Fruit fly (Drosophila melanogaster) whole organism, embryonic: ENCODE measurements around the gene CG31776.

Source experiments
- Antp ChIP-seq: fragments of 200-800 bp; sonication (Bioruptor generic); optimal IDR thresholded peaks from 3 replicates; lab custom pipeline; 2016; ENCODE audit warnings: missing biosample characterization, missing genetic modification characterization
- Bdp1 ChIP-seq: fragments of 200-800 bp; sonication (Bioruptor generic); optimal IDR thresholded peaks from 3 replicates; lab custom pipeline; 2016; ENCODE audit warnings: missing biosample characterization, missing genetic modification characterization
- Bteb2 ChIP-seq: fragments of 200-800 bp; sonication (Bioruptor generic); optimal IDR thresholded peaks from 2 replicates; lab custom pipeline; 2016; ENCODE audit warnings: missing biosample characterization, missing genetic modification characterization
- CG10147 ChIP-seq: fragments of 200-800 bp; sonication (Bioruptor generic); optimal IDR thresholded peaks from 2 replicates; lab custom pipeline; 2019; ENCODE audit warnings: missing biosample characterization, mild to moderate bottlenecking, missing genetic modification characterization, moderate library complexity
- CG10267 ChIP-seq: fragments of 200-800 bp; sonication (Bioruptor generic); optimal IDR thresholded peaks from 2 replicates; lab custom pipeline; 2018; ENCODE audit warnings: missing biosample characterization, mild to moderate bottlenecking, missing genetic modification characterization, moderate library complexity
- CG10431 ChIP-seq: fragments of 200-800 bp; sonication (Bioruptor generic); optimal IDR thresholded peaks from 3 replicates; lab custom pipeline; 2018; ENCODE audit warnings: missing biosample characterization, mild to moderate bottlenecking, missing genetic modification characterization
- CG12659 ChIP-seq: fragments of 200-800 bp; sonication (Bioruptor generic); optimal IDR thresholded peaks from 3 replicates; lab custom pipeline; 2017; ENCODE audit warnings: mild to moderate bottlenecking, missing biosample characterization, missing genetic modification reagents, missing genetic modification characterization
- CG15514 ChIP-seq: fragments of 200-800 bp; sonication (Bioruptor generic); optimal IDR thresholded peaks from 3 replicates; lab custom pipeline; 2017; ENCODE audit warnings: missing biosample characterization, missing genetic modification characterization, mild to moderate bottlenecking, moderate library complexity, missing genetic modification reagents
- CG16813 ChIP-seq: fragments of 200-800 bp; sonication (Bioruptor generic); IDR thresholded peaks from 3 replicates; pipeline ENCODE4 v1.3.6; 2022; ENCODE audit warnings: missing biosample characterization, missing genetic modification characterization; ENCODE audit not compliant: partially characterized antibody
- CG17802 ChIP-seq: fragments of 200-800 bp; sonication (Bioruptor generic); optimal IDR thresholded peaks from 2 replicates; lab custom pipeline; 2018; ENCODE audit warnings: missing biosample characterization, mild to moderate bottlenecking, missing genetic modification characterization, moderate library complexity
- CG17829 ChIP-seq: fragments of 200-800 bp; optimal IDR thresholded peaks from 2 replicates; lab custom pipeline; 2019; ENCODE audit warnings: missing biosample characterization, mild to moderate bottlenecking, missing genetic modification characterization, moderate library complexity
- CG2678 ChIP-seq: fragments of 200-800 bp; sonication (Bioruptor generic); optimal IDR thresholded peaks from 3 replicates; lab custom pipeline; 2019; ENCODE audit warnings: missing biosample characterization, mild to moderate bottlenecking, missing genetic modification characterization, moderate library complexity
- CG2712 ChIP-seq: fragments of 200-800 bp; optimal IDR thresholded peaks from 3 replicates; lab custom pipeline; 2019; ENCODE audit warnings: missing biosample characterization, mild to moderate bottlenecking, missing genetic modification characterization, moderate library complexity
- CG30020 ChIP-seq: fragments of 200-800 bp; optimal IDR thresholded peaks from 2 replicates; lab custom pipeline; 2019; ENCODE audit warnings: missing biosample characterization, mild to moderate bottlenecking, missing genetic modification characterization, moderate library complexity
- CG31224 ChIP-seq: fragments of 200-800 bp; sonication (Bioruptor generic); IDR thresholded peaks from 2 replicates; pipeline ENCODE4 v1.3.6; 2022; ENCODE audit warnings: missing biosample characterization, missing genetic modification characterization
- CG33213 ChIP-seq: fragments of 200-800 bp; sonication (Bioruptor generic); optimal IDR thresholded peaks from 3 replicates; lab custom pipeline; 2016; ENCODE audit warnings: missing biosample characterization, missing genetic modification characterization
- CG34422 ChIP-seq: fragments of 200-800 bp; sonication (Bioruptor generic); IDR thresholded peaks from 3 replicates; pipeline ENCODE4 v1.3.6; 2022; ENCODE audit warnings: missing biosample characterization, missing genetic modification characterization
- CG7357 ChIP-seq: fragments of 200-800 bp; sonication (Bioruptor generic); IDR thresholded peaks from 3 replicates; pipeline ENCODE4 v1.3.6; 2022; ENCODE audit warnings: missing biosample characterization, missing genetic modification characterization
- CTCF ChIP-seq: fragments of 200-800 bp; sonication (Bioruptor generic); optimal IDR thresholded peaks from 2 replicates; lab custom pipeline; 2017; ENCODE audit warnings: missing biosample characterization, mild to moderate bottlenecking, missing genetic modification characterization, moderate library complexity
- Dll ChIP-seq: fragments of 200-800 bp; sonication (Bioruptor generic); IDR thresholded peaks from 4 replicates; pipeline ENCODE4 v1.3.6; 2022; ENCODE audit warnings: missing biosample characterization, missing genetic modification characterization; ENCODE audit not compliant: partially characterized antibody
- E2f2 ChIP-seq: fragments of 200-800 bp; sonication (Bioruptor generic); IDR thresholded peaks from 2 replicates; pipeline ENCODE4 v1.3.6; 2022; ENCODE audit warnings: missing biosample characterization, missing genetic modification characterization
- Eip74EF ChIP-seq, 2 experiments: fragments of 200-800 bp in 1 of 2; fragments of >200 bp in 1 of 2; sonication (Bioruptor generic) in 1 of 2; optimal IDR thresholded peaks; 2 replicates each; lab custom pipeline; 2017 to 2019; ENCODE audit warnings: missing biosample characterization in 2 of 2, missing genetic modification characterization in 2 of 2, mild to moderate bottlenecking in 1 of 2, moderate library complexity in 1 of 2
- Ets97D ChIP-seq: fragments of 200-800 bp; sonication (Bioruptor generic); optimal IDR thresholded peaks from 3 replicates; lab custom pipeline; 2016; ENCODE audit warnings: missing biosample characterization, missing genetic modification characterization
- HmgZ ChIP-seq: fragments of 200-800 bp; sonication (Bioruptor generic); optimal IDR thresholded peaks from 2 replicates; lab custom pipeline; 2018; ENCODE audit warnings: missing biosample characterization, mild to moderate bottlenecking, missing genetic modification characterization
- MBD-R2 ChIP-seq: fragments of 200-800 bp; sonication (Bioruptor generic); IDR thresholded peaks from 2 replicates; pipeline ENCODE4 v1.3.6; 2022; ENCODE audit warnings: missing biosample characterization, missing genetic modification characterization
- MESR4 ChIP-seq: fragments of 200-800 bp; sonication (Bioruptor generic); optimal IDR thresholded peaks from 2 replicates; lab custom pipeline; 2018; ENCODE audit warnings: missing biosample characterization, mild to moderate bottlenecking, missing genetic modification characterization, moderate library complexity
- Myb ChIP-seq: fragments of 200-800 bp; sonication (Bioruptor generic); optimal IDR thresholded peaks from 2 replicates; lab custom pipeline; 2016; ENCODE audit warnings: missing biosample characterization, missing genetic modification characterization
- Neu2 ChIP-seq: fragments of 200-800 bp; sonication (Bioruptor generic); optimal IDR thresholded peaks from 3 replicates; lab custom pipeline; 2016; ENCODE audit warnings: missing biosample characterization, missing genetic modification characterization, borderline replicate concordance
- Pdp1 ChIP-seq, 2 experiments: fragments of 200-800 bp; sonication (Bioruptor generic); optimal IDR thresholded peaks; 3 replicates each; lab custom pipeline; 2016; ENCODE audit warnings: missing biosample characterization in 2 of 2, missing genetic modification characterization in 2 of 2, mild to moderate bottlenecking in 1 of 2, moderate library complexity in 1 of 2
- YL-1 ChIP-seq: fragments of 200-800 bp; sonication (Bioruptor generic); optimal IDR thresholded peaks from 3 replicates; lab custom pipeline; 2017; ENCODE audit warnings: missing biosample characterization, mild to moderate bottlenecking, missing genetic modification characterization
- amos ChIP-seq: fragments of 200-800 bp; sonication (Bioruptor generic); IDR thresholded peaks from 2 replicates; pipeline ENCODE4 v1.3.6; 2022; ENCODE audit warnings: missing biosample characterization, missing genetic modification characterization; ENCODE audit not compliant: partially characterized antibody
- ato ChIP-seq: fragments of 200-800 bp; sonication (Bioruptor generic); IDR thresholded peaks from 2 replicates; pipeline ENCODE4 v1.3.6; 2022; ENCODE audit warnings: missing biosample characterization, missing genetic modification characterization; ENCODE audit not compliant: partially characterized antibody
- crc ChIP-seq: fragments of 200-800 bp; sonication (Bioruptor generic); optimal IDR thresholded peaks from 2 replicates; lab custom pipeline; 2016; ENCODE audit warnings: missing biosample characterization, missing genetic modification characterization
- dm ChIP-seq: fragments of 200-800 bp; sonication (Bioruptor generic); optimal IDR thresholded peaks from 3 replicates; lab custom pipeline; 2016; ENCODE audit warnings: missing biosample characterization, missing genetic modification characterization
- hbn ChIP-seq: fragments of 200-800 bp; sonication (Bioruptor generic); IDR thresholded peaks from 2 replicates; pipeline ENCODE4 v1.3.6; 2022; ENCODE audit warnings: missing biosample characterization, missing genetic modification characterization; ENCODE audit not compliant: partially characterized antibody
- kah ChIP-seq: fragments of 200-800 bp; sonication (Bioruptor generic); optimal IDR thresholded peaks from 2 replicates; lab custom pipeline; 2018; ENCODE audit warnings: missing biosample characterization, mild to moderate bottlenecking, missing genetic modification characterization
- nmo ChIP-seq: fragments of 200-800 bp; sonication (Bioruptor generic); optimal IDR thresholded peaks from 2 replicates; lab custom pipeline; 2018; ENCODE audit warnings: missing biosample characterization, mild to moderate bottlenecking, missing genetic modification characterization, moderate library complexity
- phol ChIP-seq: fragments of 200-800 bp; sonication (Bioruptor generic); optimal IDR thresholded peaks from 3 replicates; lab custom pipeline; 2018; ENCODE audit warnings: missing biosample characterization, mild to moderate bottlenecking, missing genetic modification characterization, moderate library complexity
- pnt ChIP-seq: fragments of 200-800 bp; sonication (Bioruptor generic); optimal IDR thresholded peaks from 3 replicates; lab custom pipeline; 2016; ENCODE audit warnings: missing biosample characterization, missing genetic modification characterization
- sd ChIP-seq: fragments of 200-800 bp; sonication (Bioruptor generic); optimal IDR thresholded peaks from 3 replicates; lab custom pipeline; 2018; ENCODE audit warnings: missing biosample characterization, mild to moderate bottlenecking, missing genetic modification characterization, moderate library complexity
- sna ChIP-seq: fragments of 200-800 bp; sonication (Bioruptor generic); IDR thresholded peaks from 2 replicates; pipeline ENCODE4 v1.3.6; 2022; ENCODE audit warnings: missing biosample characterization, missing genetic modification characterization; ENCODE audit not compliant: partially characterized antibody
- so ChIP-seq: fragments of 200-800 bp; sonication (Bioruptor generic); IDR thresholded peaks from 3 replicates; pipeline ENCODE4 v1.3.6; 2022; ENCODE audit warnings: missing biosample characterization, missing genetic modification characterization
- ssp ChIP-seq: fragments of 200-800 bp; sonication (Bioruptor generic); IDR thresholded peaks from 2 replicates; pipeline ENCODE4 v1.3.6; 2022; ENCODE audit warnings: missing biosample characterization, missing genetic modification characterization
- sug ChIP-seq: fragments of 200-800 bp; optimal IDR thresholded peaks from 2 replicates; lab custom pipeline; 2019; ENCODE audit warnings: missing biosample characterization, mild to moderate bottlenecking, missing genetic modification characterization, moderate library complexity
- tgo ChIP-seq: fragments of 200-800 bp; sonication (Bioruptor generic); IDR thresholded peaks from 3 replicates; pipeline ENCODE4 v1.3.6; 2022; ENCODE audit warnings: missing biosample characterization, missing genetic modification characterization
- tll ChIP-seq, 2 experiments: fragments of 200-800 bp in 1 of 2; fragments of >200 bp in 1 of 2; sonication (Bioruptor generic) in 1 of 2; optimal IDR thresholded peaks; 2 replicates each; lab custom pipeline; 2017 to 2019; ENCODE audit warnings: missing biosample characterization in 2 of 2, missing genetic modification characterization in 2 of 2, mild to moderate bottlenecking in 1 of 2, moderate library complexity in 1 of 2
- tna ChIP-seq: fragments of 200-800 bp; sonication (Bioruptor generic); IDR thresholded peaks from 2 replicates; pipeline ENCODE4 v1.3.6; 2022; ENCODE audit warnings: missing biosample characterization, missing genetic modification characterization; ENCODE audit not compliant: partially characterized antibody
- tx ChIP-seq: fragments of 200-800 bp; sonication (Bioruptor generic); optimal IDR thresholded peaks from 2 replicates; lab custom pipeline; 2016; ENCODE audit warnings: missing biosample characterization, missing genetic modification characterization
- yki ChIP-seq: fragments of >200 bp; optimal IDR thresholded peaks from 3 replicates; lab custom pipeline; 2018
- zfh1 ChIP-seq: fragments of 200-800 bp; sonication (Bioruptor generic); IDR thresholded peaks from 3 replicates; pipeline ENCODE4 v1.3.6; 2022; ENCODE audit warnings: missing biosample characterization, missing genetic modification characterization

Gene CG31776

DNA sequence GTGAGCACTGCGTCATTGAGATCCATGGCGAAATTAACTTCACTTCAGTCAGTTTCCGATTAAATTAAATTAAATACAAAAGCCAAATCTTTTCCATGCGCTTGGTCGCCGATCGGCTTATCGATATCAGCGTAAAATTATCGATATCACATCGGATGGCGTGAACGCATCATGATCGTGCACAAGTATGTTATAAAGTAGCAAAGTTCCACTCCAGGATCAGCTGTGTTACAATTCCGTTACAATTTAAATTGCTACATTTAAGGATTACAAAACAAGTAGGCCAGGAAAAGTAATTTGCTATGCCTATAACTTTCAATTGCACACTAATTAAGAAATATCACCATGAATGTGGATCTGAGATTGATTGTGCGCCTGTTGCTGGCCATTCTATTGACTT lies at the start of gene CG31776, which contains the start of gene Pif1:
Gene CG31776, plus strand, starts transcription at position 314 of the 400 bp plus-strand sequence.
Gene Pif1, minus strand, starts transcription at position 136 of the 400 bp plus-strand sequence.
- peak; percentile 27 for TF ChIP-seq CG12659 (GFP tag; lab: Kevin White, UChicago)
- peak; percentile 69 for TF ChIP-seq ssp (GFP tag; lab: Robert Waterston, UW)
- TF ChIP-seq tgo (GFP tag; lab: Robert Waterston, UW) = no peak
- TF ChIP-seq CG10267 = peak; percentile 53
- peak; percentile 60 for TF ChIP-seq HmgZ (tag; lab: Kevin White, UChicago)
- TF ChIP-seq sna (GFP tag; lab: Robert Waterston, UW) = peak; percentile 73
- TF ChIP-seq CG34422 (GFP tag; lab: Robert Waterston, UW) = peak; percentile 19; the same call in 1 of the 3 replicates
- peak; percentile 73 for TF ChIP-seq tna
- peak; percentile 78 for TF ChIP-seq hbn (GFP tag; lab: Robert Waterston, UW)
- peak; percentile 94 for TF ChIP-seq CG7357 (GFP tag; lab: Robert Waterston, UW)
- TF ChIP-seq crc (GFP tag; lab: Kevin White, UChicago) = no peak
- peak; percentile 92; the same call in 1 of the 2 replicates for TF ChIP-seq amos (GFP tag; lab: Robert Waterston, UW)
- no peak for TF ChIP-seq pnt (GFP tag; lab: Kevin White, UChicago)
- no peak for TF ChIP-seq zfh1 (GFP tag; lab: Robert Waterston, UW)
- no peak for TF ChIP-seq tx (GFP tag; lab: Kevin White, UChicago)
- 0 out of 3 replicates have a peak, but pooled peaks have one; percentile 6 for TF ChIP-seq so
- peak; percentile 12 for TF ChIP-seq sug (tag; lab: Kevin White, UChicago)
- TF ChIP-seq Neu2 (GFP tag; lab: Kevin White, UChicago) = no peak
- TF ChIP-seq Pdp1 (GFP tag; optimal IDR thresholded peaks at IDR 0.05; lab: Kevin White, UChicago) = peak in 1 of 2 experiments; percentile 27
- no peak for TF ChIP-seq CG10431
- TF ChIP-seq CG15514 (GFP tag; lab: Kevin White, UChicago) = peak; percentile 64
- no peak for TF ChIP-seq Bdp1 (GFP tag; lab: Kevin White, UChicago)
- peak in 1 of 2 experiments; percentile 39 for TF ChIP-seq tll (GFP tag; optimal IDR thresholded peaks at IDR 0.05; lab: Kevin White, UChicago)
- TF ChIP-seq CG31224 (GFP tag; lab: Robert Waterston, UW) = no peak
- TF ChIP-seq E2f2 (GFP tag; lab: Robert Waterston, UW) = peak; percentile 37; the same call in 1 of the 2 replicates
- TF ChIP-seq Antp (GFP tag; lab: Kevin White, UChicago) = no peak
- TF ChIP-seq CG30020 (tag; lab: Kevin White, UChicago) = peak; percentile 24
- peak; percentile 95 for TF ChIP-seq CG17802 (tag; lab: Kevin White, UChicago)
- no peak for TF ChIP-seq kah (GFP tag; lab: Kevin White, UChicago)
- TF ChIP-seq CG17829 = peak; percentile 42
- peak; percentile 29 for TF ChIP-seq nmo (GFP tag; lab: Kevin White, UChicago)
- no peak for TF ChIP-seq yki (lab: Kevin White, UChicago)
- TF ChIP-seq ato = peak; percentile 79; the same call in 1 of the 2 replicates
- TF ChIP-seq MBD-R2 (GFP tag; lab: Robert Waterston, UW) = peak; percentile 79
- TF ChIP-seq MESR4 (GFP tag; lab: Kevin White, UChicago) = peak; percentile 44
- no peak for TF ChIP-seq CG2678 (tag; lab: Kevin White, UChicago)
- TF ChIP-seq YL-1 (GFP tag; lab: Kevin White, UChicago) = peak; percentile 38
- peak; percentile 90 for TF ChIP-seq Dll (GFP tag; lab: Robert Waterston, UW)
- TF ChIP-seq CG33213 (GFP tag; lab: Kevin White, UChicago) = peak; percentile 32
- peak; percentile 33 for TF ChIP-seq CG2712
- TF ChIP-seq Myb = peak; percentile 99
- TF ChIP-seq dm = peak; percentile 71
- peak; percentile 38 for TF ChIP-seq phol (tag; lab: Kevin White, UChicago)
- TF ChIP-seq CG10147 (GFP tag; lab: Kevin White, UChicago) = no peak
- no peak for TF ChIP-seq Bteb2 (GFP tag; lab: Kevin White, UChicago)
- peak; percentile 23 for TF ChIP-seq sd
- peak; percentile 51 for TF ChIP-seq Ets97D (GFP tag; lab: Kevin White, UChicago)
- TF ChIP-seq CG16813 = peak; percentile 89
- peak; percentile 69 for TF ChIP-seq CTCF
- TF ChIP-seq Eip74EF (GFP tag; optimal IDR thresholded peaks at IDR 0.05; lab: Kevin White, UChicago) = no peak
